Worm (Caenorhabditis elegans) whole organism, L2 larva: Measurements from ENCODE around the gene F11G11.13.

Experiments used
- C34F6.9 ChIP-seq: fragments of 150-350 bp; optimal IDR thresholded peaks from 2 replicates; lab custom pipeline; 2014; ENCODE audit warnings: missing biosample characterization, missing genetic modification characterization
- F13H6.1 ChIP-seq: sonication (generic microtip); optimal IDR thresholded peaks from 2 replicates; lab custom pipeline; 2016; ENCODE audit warnings: missing genetic modification characterization, missing compliant biosample characterization
- R02D3.7 ChIP-seq: fragments of 150-350 bp; optimal IDR thresholded peaks from 2 replicates; lab custom pipeline; 2014; ENCODE audit warnings: missing biosample characterization, missing genetic modification characterization
- Y55F3AM.14 ChIP-seq: fragments of 200-800 bp; sonication (Bioruptor generic); optimal IDR thresholded peaks from 2 replicates; lab custom pipeline; 2018; ENCODE audit warnings: mild to moderate bottlenecking, missing genetic modification characterization, missing compliant biosample characterization
- ZK546.5 ChIP-seq: sonication (generic microtip); optimal IDR thresholded peaks from 2 replicates; lab custom pipeline; 2017; ENCODE audit warnings: missing biosample characterization, missing genetic modification characterization
- alr-1 ChIP-seq: fragments of 150-350 bp; optimal IDR thresholded peaks from 2 replicates; lab custom pipeline; 2014; ENCODE audit warnings: missing biosample characterization, missing genetic modification characterization
- aly-2 ChIP-seq: fragments of 150-350 bp; optimal IDR thresholded peaks from 2 replicates; lab custom pipeline; 2014; ENCODE audit warnings: missing biosample characterization, missing genetic modification characterization
- ama-1 ChIP-seq: fragments of 150-350 bp; optimal IDR thresholded peaks from 2 replicates; lab custom pipeline; 2018; ENCODE audit warnings: inconsistent platforms
- blmp-1 ChIP-seq: sonication (generic microtip); optimal IDR thresholded peaks from 2 replicates; lab custom pipeline; 2017; ENCODE audit warnings: missing genetic modification characterization, mild to moderate bottlenecking, missing compliant biosample characterization, antibody characterized with exemption, moderate library complexity; ENCODE audit not compliant: insufficient read depth
- ceh-16 ChIP-seq: fragments of 150-350 bp; optimal IDR thresholded peaks from 2 replicates; lab custom pipeline; 2014; ENCODE audit warnings: missing biosample characterization, missing genetic modification characterization
- ceh-82 ChIP-seq: fragments of 150-350 bp; optimal IDR thresholded peaks from 2 replicates; lab custom pipeline; 2014; ENCODE audit warnings: missing biosample characterization, missing genetic modification characterization
- crh-2 ChIP-seq: sonication (generic microtip); optimal IDR thresholded peaks from 2 replicates; lab custom pipeline; 2017; ENCODE audit warnings: missing biosample characterization, missing genetic modification characterization
- dmd-4 ChIP-seq: sonication (generic microtip); optimal IDR thresholded peaks from 2 replicates; lab custom pipeline; 2017; ENCODE audit warnings: missing biosample characterization, missing genetic modification characterization
- egl-27 ChIP-seq: sonication (generic microtip); optimal IDR thresholded peaks from 3 replicates; lab custom pipeline; 2017; ENCODE audit warnings: missing biosample characterization, missing genetic modification reagents, missing genetic modification characterization
- elt-3 ChIP-seq: sonication (generic microtip); optimal IDR thresholded peaks from 2 replicates; lab custom pipeline; 2017; ENCODE audit warnings: missing biosample characterization, missing genetic modification characterization
- fos-1 ChIP-seq: fragments of 150-350 bp; optimal IDR thresholded peaks from 2 replicates; lab custom pipeline; 2014; ENCODE audit warnings: missing biosample characterization, missing genetic modification characterization
- gmeb-1 ChIP-seq: fragments of 150-350 bp; optimal IDR thresholded peaks from 2 replicates; lab custom pipeline; 2014; ENCODE audit warnings: missing biosample characterization, missing genetic modification characterization
- lin-11 ChIP-seq: fragments of 150-350 bp; sonication (generic microtip); optimal IDR thresholded peaks from 2 replicates; lab custom pipeline; 2014; ENCODE audit warnings: missing biosample characterization, missing genetic modification characterization, inconsistent platforms, mixed read lengths
- lin-13 ChIP-seq: fragments of 150-350 bp; optimal IDR thresholded peaks from 2 replicates; lab custom pipeline; 2014; ENCODE audit warnings: missing biosample characterization, missing genetic modification reagents, missing genetic modification characterization
- lin-39 ChIP-seq: fragments of 150-350 bp; optimal IDR thresholded peaks from 2 replicates; lab custom pipeline; 2014; ENCODE audit warnings: missing biosample characterization, missing genetic modification reagents, missing genetic modification characterization
- lsy-2 ChIP-seq, 2 experiments: fragments of 150-350 bp in 1 of 2; sonication (generic microtip) in 1 of 2; optimal IDR thresholded peaks; 2 replicates each; lab custom pipeline; 2014 to 2017; ENCODE audit warnings: missing biosample characterization in 2 of 2, missing genetic modification characterization in 2 of 2
- mab-5 ChIP-seq: fragments of 150-350 bp; optimal IDR thresholded peaks from 2 replicates; lab custom pipeline; 2014; ENCODE audit warnings: missing biosample characterization, missing genetic modification characterization
- mdl-1 ChIP-seq, 2 experiments: fragments of 150-350 bp in 1 of 2; sonication (generic microtip) in 1 of 2; optimal IDR thresholded peaks; 2 replicates each; lab custom pipeline; 2017; ENCODE audit warnings: missing biosample characterization in 2 of 2, missing genetic modification characterization in 2 of 2
- nhr-10 ChIP-seq: sonication (generic microtip); optimal IDR thresholded peaks from 2 replicates; lab custom pipeline; 2017; ENCODE audit warnings: missing biosample characterization, missing genetic modification characterization
- nhr-11 ChIP-seq: fragments of 150-350 bp; optimal IDR thresholded peaks from 2 replicates; lab custom pipeline; 2014; ENCODE audit warnings: missing biosample characterization, missing genetic modification characterization
- nhr-12 ChIP-seq: fragments of 150-350 bp; optimal IDR thresholded peaks from 2 replicates; lab custom pipeline; 2014; ENCODE audit warnings: missing biosample characterization, missing genetic modification characterization
- nhr-129 ChIP-seq: fragments of 150-350 bp; optimal IDR thresholded peaks from 2 replicates; lab custom pipeline; 2014; ENCODE audit warnings: missing biosample characterization, missing genetic modification characterization
- nhr-21 ChIP-seq: fragments of 150-350 bp; optimal IDR thresholded peaks from 2 replicates; lab custom pipeline; 2014; ENCODE audit warnings: missing biosample characterization, missing genetic modification characterization
- nhr-23 ChIP-seq: fragments of 150-350 bp; optimal IDR thresholded peaks from 2 replicates; lab custom pipeline; 2014; ENCODE audit warnings: missing biosample characterization, missing genetic modification reagents, missing genetic modification characterization
- nhr-237 ChIP-seq: fragments of 150-350 bp; optimal IDR thresholded peaks from 2 replicates; lab custom pipeline; 2014; ENCODE audit warnings: missing biosample characterization, missing genetic modification characterization
- nhr-25 ChIP-seq: fragments of 150-350 bp; sonication (generic microtip); optimal IDR thresholded peaks from 3 replicates; lab custom pipeline; 2014; ENCODE audit warnings: missing biosample characterization, missing genetic modification characterization
- nhr-6 ChIP-seq: fragments of 150-350 bp; optimal IDR thresholded peaks from 2 replicates; lab custom pipeline; 2014; ENCODE audit warnings: missing biosample characterization, missing genetic modification characterization
- nhr-77 ChIP-seq: fragments of 150-350 bp; optimal IDR thresholded peaks from 2 replicates; lab custom pipeline; 2014; ENCODE audit warnings: missing biosample characterization, missing genetic modification characterization
- peb-1 ChIP-seq: fragments of 150-350 bp; optimal IDR thresholded peaks from 2 replicates; lab custom pipeline; 2014; ENCODE audit warnings: missing biosample characterization, missing genetic modification characterization
- sem-4 ChIP-seq: fragments of 150-350 bp; optimal IDR thresholded peaks from 2 replicates; lab custom pipeline; 2014; ENCODE audit warnings: missing biosample characterization, missing genetic modification reagents, missing genetic modification characterization
- skn-1 ChIP-seq: sonication (generic microtip); optimal IDR thresholded peaks from 2 replicates; lab custom pipeline; 2017; ENCODE audit warnings: missing biosample characterization, missing genetic modification characterization
- sma-3 ChIP-seq: sonication (generic microtip); optimal IDR thresholded peaks from 2 replicates; lab custom pipeline; 2016; ENCODE audit warnings: missing genetic modification reagents, missing genetic modification characterization, missing compliant biosample characterization
- sma-9 ChIP-seq, 2 experiments: fragments of 150-350 bp in 1 of 2; sonication (generic microtip) in 1 of 2; optimal IDR thresholded peaks; 2 replicates each; lab custom pipeline; 2014 to 2016; ENCODE audit warnings: missing genetic modification characterization in 2 of 2, mild to moderate bottlenecking in 1 of 2, missing biosample characterization in 1 of 2, missing compliant biosample characterization in 1 of 2, missing genetic modification reagents in 1 of 2, moderate library complexity in 1 of 2
- snpc-4 ChIP-seq: fragments of 150-350 bp; optimal IDR thresholded peaks from 2 replicates; lab custom pipeline; 2014; ENCODE audit warnings: missing biosample characterization, missing genetic modification characterization
- unc-55 ChIP-seq: fragments of 150-350 bp; sonication (generic microtip); optimal IDR thresholded peaks from 3 replicates; lab custom pipeline; 2014; ENCODE audit warnings: missing biosample characterization, missing genetic modification reagents, missing genetic modification characterization
- unc-62 ChIP-seq: fragments of 150-350 bp; optimal IDR thresholded peaks from 2 replicates; lab custom pipeline; 2014; ENCODE audit warnings: missing biosample characterization, missing genetic modification reagents, missing genetic modification characterization
- zag-1 ChIP-seq: fragments of 150-350 bp; optimal IDR thresholded peaks from 2 replicates; lab custom pipeline; 2014; ENCODE audit warnings: missing biosample characterization, missing genetic modification characterization
- ztf-1 ChIP-seq: fragments of 200-800 bp; sonication (Bioruptor generic); conservative IDR thresholded peaks from 2 replicates; pipeline ENCODE4 v1.3.6; 2022; ENCODE audit warnings: missing genetic modification characterization, missing compliant biosample characterization
- ztf-11 ChIP-seq: sonication (generic microtip); optimal IDR thresholded peaks from 2 replicates; lab custom pipeline; 2017; ENCODE audit warnings: missing biosample characterization, missing genetic modification characterization
- ztf-4 ChIP-seq: fragments of 150-350 bp; optimal IDR thresholded peaks from 2 replicates; lab custom pipeline; 2014; ENCODE audit warnings: missing biosample characterization, missing genetic modification characterization

Gene F11G11.13

ce11 chrII:4854761-4855160 lies 21.2 kb downstream of the F11G11.13 start:
- TF ChIP-seq nhr-237 (tag; lab: Kevin White, UChicago): no peak
- no peak for TF ChIP-seq nhr-25 (tag; lab: Kevin White, UChicago)
- no peak for TF ChIP-seq nhr-77 (tag; lab: Kevin White, UChicago)
- no peak for TF ChIP-seq gmeb-1 (tag; lab: Kevin White, UChicago)
- TF ChIP-seq sma-9 (GFP tag; optimal IDR thresholded peaks at IDR 0.05; lab: Kevin White, UChicago): no peak
- no peak for TF ChIP-seq sma-9 (tag; optimal IDR thresholded peaks at IDR 0.05; lab: Kevin White, UChicago)
- peak; percentile 39 for TF ChIP-seq C34F6.9 (tag; lab: Kevin White, UChicago)
- TF ChIP-seq blmp-1 (tag; lab: Kevin White, UChicago): no peak
- no peak for TF ChIP-seq sem-4 (tag; lab: Kevin White, UChicago)
- no peak for TF ChIP-seq dmd-4 (tag; lab: Kevin White, UChicago)
- no peak for TF ChIP-seq lin-13 (GFP tag; lab: Kevin White, UChicago)
- no peak for TF ChIP-seq nhr-21 (tag; lab: Kevin White, UChicago)
- TF ChIP-seq unc-55 (GFP tag; lab: Kevin White, UChicago): peak; percentile 35
- TF ChIP-seq fos-1 (tag; lab: Kevin White, UChicago): no peak

- TF ChIP-seq nhr-12 (peak; percentile 60), nhr-129 (tag; lab: Kevin White, UChicago) (peak; percentile 87), R02D3.7 (peak; percentile 78), ama-1 (lab: Kevin White, UChicago) (peak; percentile 77), crh-2 (tag; lab: Kevin White, UChicago) (peak; percentile 96), lin-11 (peak; percentile 90), sma-9 (GFP tag; optimal IDR thresholded peaks at IDR 0.05; lab: Kevin White, UChicago) (peak; percentile 98), sma-9 (tag; optimal IDR thresholded peaks at IDR 0.05; lab: Kevin White, UChicago) (no peak), ZK546.5 (tag; lab: Kevin White, UChicago) (peak; percentile 68), blmp-1 (tag; lab: Kevin White, UChicago) (peak; percentile 77), fos-1 (tag; lab: Kevin White, UChicago) (peak; percentile 77), ztf-1 (GFP tag; lab: Robert Waterston, UW) (no peak), nhr-237 (tag; lab: Kevin White, UChicago) (peak; percentile 45), lsy-2 (tag; optimal IDR thresholded peaks at IDR 0.05; lab: Kevin White, UChicago) (peak; percentile 95 to 96), snpc-4 (tag; lab: Kevin White, UChicago) (peak; percentile 84), aly-2 (tag; lab: Kevin White, UChicago) (no peak), peb-1 (tag; lab: Kevin White, UChicago) (no peak), nhr-6 (tag; lab: Kevin White, UChicago) (peak; percentile 89), nhr-25 (tag; lab: Kevin White, UChicago) (peak; percentile 97), dmd-4 (tag; lab: Kevin White, UChicago) (peak; percentile 63), nhr-23 (tag; lab: Kevin White, UChicago) (no peak), nhr-10 (tag; lab: Kevin White, UChicago) (peak; percentile 91), mdl-1 (tag; optimal IDR thresholded peaks at IDR 0.05; lab: Kevin White, UChicago) (peak in 1 of 2 experiments; percentile 62), nhr-21 (tag; lab: Kevin White, UChicago) (peak; percentile 93), elt-3 (no peak), ztf-11 (no peak), sma-3 (GFP tag; lab: Kevin White, UChicago) (peak; percentile 96), zag-1 (peak; percentile 85), ceh-82 (peak; percentile 43), nhr-77 (tag; lab: Kevin White, UChicago) (peak; percentile 79), lin-13 (GFP tag; lab: Kevin White, UChicago) (peak; percentile 95), alr-1 (tag; lab: Kevin White, UChicago) (peak; percentile 38), egl-27 (peak; percentile 94), gmeb-1 (tag; lab: Kevin White, UChicago) (peak; percentile 100), F13H6.1 (tag; lab: Kevin White, UChicago) (peak; percentile 96), skn-1 (tag; lab: Kevin White, UChicago) (peak; percentile 58), sem-4 (tag; lab: Kevin White, UChicago) (peak; percentile 95), mab-5 (peak; percentile 93), Y55F3AM.14 (no peak), C34F6.9 (tag; lab: Kevin White, UChicago) (peak; percentile 98), nhr-11 (tag; lab: Kevin White, UChicago) (no peak), ceh-16 (tag; lab: Kevin White, UChicago) (peak; percentile 6), lin-39 (tag; lab: Kevin White, UChicago) (no peak), ztf-4 (tag; lab: Kevin White, UChicago) (peak; percentile 91), unc-62 (GFP tag; lab: Kevin White, UChicago) (peak; percentile 63), unc-55 (GFP tag; lab: Kevin White, UChicago) (peak; percentile 98)
These were observed 24.3 kb downstream of the F11G11.13 start, which contains the start of gene dnj-9 for ce11 chrII:4851594-4852106. Gene dnj-9, plus strand, starts transcription at chrII:4852056.
